Fruit fly (Drosophila melanogaster): ENCODE measurements around the gene msn.

- no peak for TF ChIP-seq CG8478 (optimal IDR thresholded peaks at IDR 0.05)
- no peak for TF ChIP-seq psq (optimal IDR thresholded peaks at IDR 0.05)
- no peak for TF ChIP-seq usp (GFP tag; optimal IDR thresholded peaks at IDR 0.05)
- no peak for TF ChIP-seq pan (optimal IDR thresholded peaks at IDR 0.05)
These were observed 35.1 kb downstream of the msn start for dm6 chr3L:2551137-2551676.

Measured in whole organism.